Fruit fly (Drosophila melanogaster) whole organism, wandering third instar larva: ENCODE data around the gene CG15387.
A peak's percentile ranks its signal among the peaks of the same experiment; 100 is the strongest.

Source experiments
- Abd-B ChIP-seq: fragments of >200 bp; optimal IDR thresholded peaks from 2 replicates; lab custom pipeline; 2017; ENCODE audit warnings: missing biosample characterization, missing genetic modification characterization
- CG32264 ChIP-seq: fragments of 200-800 bp; sonication (Bioruptor generic); optimal IDR thresholded peaks from 2 replicates; lab custom pipeline; 2016; ENCODE audit warnings: missing biosample characterization, missing genetic modification characterization
- CrebA ChIP-seq: fragments of 200-800 bp; sonication (Bioruptor generic); optimal IDR thresholded peaks from 2 replicates; lab custom pipeline; 2016; ENCODE audit warnings: missing biosample characterization, mild to moderate bottlenecking, missing genetic modification characterization, borderline replicate concordance
- OdsH ChIP-seq: fragments of 200-800 bp; sonication (Bioruptor generic); optimal IDR thresholded peaks from 2 replicates; lab custom pipeline; 2016; ENCODE audit warnings: missing biosample characterization, mild to moderate bottlenecking, missing genetic modification characterization
- Vsx2 ChIP-seq: fragments of 200-300, 225-300 bp; sonication (Bioruptor generic); optimal IDR thresholded peaks from 2 replicates; lab custom pipeline; 2018; ENCODE audit warnings: missing biosample characterization, missing genetic modification characterization; ENCODE audit not compliant: partially characterized antibody
- br ChIP-seq: fragments of 200-800 bp; sonication (Bioruptor generic); optimal IDR thresholded peaks from 2 replicates; lab custom pipeline; 2016; ENCODE audit warnings: missing biosample characterization, missing genetic modification characterization
- dl ChIP-seq, 2 experiments: fragments of 175-275, 200-275 bp in 1 of 2; fragments of 200-275 bp in 1 of 2; sonication (Bioruptor generic); optimal IDR thresholded peaks; lab custom pipeline; 2018; ENCODE audit warnings: mild to moderate bottlenecking in 2 of 2, missing biosample characterization in 2 of 2, missing genetic modification characterization in 2 of 2, moderate library complexity in 2 of 2; ENCODE audit not compliant: partially characterized antibody in 2 of 2, insufficient read depth in 1 of 2
- dsf ChIP-seq: sonication (Bioruptor generic); optimal IDR thresholded peaks from 2 replicates; lab custom pipeline; 2016; ENCODE audit warnings: missing biosample characterization, missing genetic modification characterization, borderline replicate concordance
- ey ChIP-seq: fragments of 200-800 bp; sonication (Bioruptor generic); optimal IDR thresholded peaks from 2 replicates; lab custom pipeline; 2016; ENCODE audit warnings: missing biosample characterization, missing genetic modification characterization
- lola ChIP-seq: fragments of >200 bp; optimal IDR thresholded peaks from 2 replicates; lab custom pipeline; 2017; ENCODE audit warnings: missing biosample characterization, missing genetic modification characterization
- psq ChIP-seq: fragments of 200-800 bp; sonication (Bioruptor generic); optimal IDR thresholded peaks from 3 replicates; lab custom pipeline; 2017; ENCODE audit warnings: missing biosample characterization, mild to moderate bottlenecking, missing genetic modification characterization, moderate library complexity
- rgr ChIP-seq: fragments of 200-800 bp; sonication (Bioruptor generic); optimal IDR thresholded peaks from 3 replicates; lab custom pipeline; 2016; ENCODE audit warnings: missing biosample characterization, mild to moderate bottlenecking, missing genetic modification characterization

DNA sequence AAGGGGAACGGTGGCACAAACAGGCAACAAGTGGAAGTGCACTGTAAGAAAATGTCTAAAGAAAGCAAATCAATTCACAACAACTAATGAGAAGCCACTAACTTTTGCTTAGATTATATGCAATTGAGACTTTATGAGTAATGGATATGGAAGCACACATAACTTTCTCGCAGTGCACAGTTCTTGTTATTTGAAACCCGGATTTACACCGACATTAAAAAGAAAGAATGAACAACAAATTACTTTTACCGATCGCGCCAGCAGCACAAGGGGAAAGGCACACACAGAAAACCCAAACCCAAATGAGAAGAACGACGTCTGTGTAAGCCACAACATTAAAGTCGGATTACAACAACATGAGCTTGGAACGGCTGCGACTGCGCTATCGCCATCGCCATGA is 37.0 kb downstream of the CG15387 start:
- TF ChIP-seq dsf (GFP tag; lab: Kevin White, UChicago) (no peak), CrebA (GFP tag; lab: Kevin White, UChicago) (no peak), Vsx2 (GFP tag; lab: Kevin White, UChicago) (no peak), psq (GFP tag; lab: Kevin White, UChicago) (peak; percentile 59), ey (GFP tag; lab: Kevin White, UChicago) (peak; percentile 64), br (GFP tag; lab: Kevin White, UChicago) (peak; percentile 65), lola (GFP tag; lab: Kevin White, UChicago) (no peak), CG32264 (GFP tag; lab: Kevin White, UChicago) (peak; percentile 37), Abd-B (no peak), rgr (GFP tag; lab: Kevin White, UChicago) (peak; percentile 62), dl (GFP tag; optimal IDR thresholded peaks at IDR 0.05; lab: Kevin White, UChicago; ENCODE audit: insufficient read depth in 1 of 2, partially characterized antibody in 2 of 2) (no peak), OdsH (peak; percentile 62)
